Fruit fly (Drosophila melanogaster) Kc167 (cell line): ENCODE measurements around the gene sty.

Experiments
- Myc ChIP-seq: fragments of >200 bp; optimal IDR thresholded peaks from 2 replicates; lab custom pipeline; 2017; ENCODE audit warnings: missing external identifiers
- Sin3A ChIP-seq: fragments of >200 bp; optimal IDR thresholded peaks from 2 replicates; lab custom pipeline; 2018; ENCODE audit warnings: missing external identifiers
- h ChIP-seq: fragments of >200 bp; optimal IDR thresholded peaks from 3 replicates; lab custom pipeline; 2018; ENCODE audit warnings: missing external identifiers
- insv ChIP-seq: fragments of >200 bp; optimal IDR thresholded peaks from 3 replicates; lab custom pipeline; 2018; ENCODE audit warnings: missing external identifiers
- psq ChIP-seq: fragments of >200 bp; optimal IDR thresholded peaks from 2 replicates; lab custom pipeline; 2017; ENCODE audit warnings: missing external identifiers
- ttk ChIP-seq: sonication (Bioruptor generic); optimal IDR thresholded peaks from 2 replicates; lab custom pipeline; 2017; ENCODE audit warnings: missing external identifiers

The sty gene

dm6 chr3L:3419369-3420232 lies 5.1 kb downstream of the sty start:
- TF ChIP-seq Myc (lab: Kevin White, UChicago) (no peak), ttk (lab: Kevin White, UChicago) (no peak), psq (lab: Kevin White, UChicago) (no peak), Sin3A (lab: Kevin White, UChicago) (no peak), insv (lab: Kevin White, UChicago) (no peak), h (lab: Kevin White, UChicago) (no peak)

dm6 chr3L:3418207-3419086 lies 6.3 kb downstream of the sty start:
- TF ChIP-seq ttk (lab: Kevin White, UChicago), result no peak
- no peak for TF ChIP-seq Sin3A (lab: Kevin White, UChicago)
- TF ChIP-seq Myc (lab: Kevin White, UChicago), result no peak
- no peak for TF ChIP-seq insv (lab: Kevin White, UChicago)
- TF ChIP-seq psq (lab: Kevin White, UChicago), result no peak
- TF ChIP-seq h (lab: Kevin White, UChicago), result no peak

dm6 chr3L:3417759-3418158 lies 7.0 kb downstream of the sty start:
- TF ChIP-seq psq (lab: Kevin White, UChicago) (no peak), h (lab: Kevin White, UChicago) (no peak), insv (lab: Kevin White, UChicago) (no peak), ttk (lab: Kevin White, UChicago) (no peak), Sin3A (lab: Kevin White, UChicago) (no peak), Myc (lab: Kevin White, UChicago) (no peak)

- no peak for TF ChIP-seq ttk (lab: Kevin White, UChicago)
- no peak for TF ChIP-seq insv (lab: Kevin White, UChicago)
- no peak for TF ChIP-seq Sin3A (lab: Kevin White, UChicago)
- TF ChIP-seq psq (lab: Kevin White, UChicago), result no peak
- TF ChIP-seq Myc (lab: Kevin White, UChicago), result no peak
These were observed 7.6 kb downstream of the sty start for dm6 chr3L:3417120-3417519.

- no peak for TF ChIP-seq Myc (lab: Kevin White, UChicago)
- TF ChIP-seq psq (lab: Kevin White, UChicago), result no peak
- no peak for TF ChIP-seq ttk (lab: Kevin White, UChicago)
- no peak for TF ChIP-seq h (lab: Kevin White, UChicago)
- TF ChIP-seq Sin3A (lab: Kevin White, UChicago), result no peak
- TF ChIP-seq insv (lab: Kevin White, UChicago), result no peak
These were observed 9.0 kb downstream of the sty start for dm6 chr3L:3415633-3416198.

- TF ChIP-seq Myc (lab: Kevin White, UChicago) (no peak), Sin3A (lab: Kevin White, UChicago) (no peak), ttk (lab: Kevin White, UChicago) (no peak), insv (lab: Kevin White, UChicago) (no peak), h (lab: Kevin White, UChicago) (no peak)
These were observed 9.8 kb downstream of the sty start for dm6 chr3L:3414796-3415568.

- TF ChIP-seq h (lab: Kevin White, UChicago) (no peak), ttk (lab: Kevin White, UChicago) (no peak), psq (lab: Kevin White, UChicago) (no peak), Myc (lab: Kevin White, UChicago) (no peak), insv (lab: Kevin White, UChicago) (no peak), Sin3A (lab: Kevin White, UChicago) (no peak)
These were observed 13.0 kb downstream of the sty start for dm6 chr3L:3411699-3412098.

dm6 chr3L:3410978-3411629 lies 13.6 kb downstream of the sty start:
- TF ChIP-seq psq (lab: Kevin White, UChicago) (no peak), insv (lab: Kevin White, UChicago) (no peak), ttk (lab: Kevin White, UChicago) (no peak), Sin3A (lab: Kevin White, UChicago) (no peak), h (lab: Kevin White, UChicago) (no peak), Myc (lab: Kevin White, UChicago) (no peak)

- TF ChIP-seq ttk (lab: Kevin White, UChicago) (no peak), Sin3A (lab: Kevin White, UChicago) (no peak), insv (lab: Kevin White, UChicago) (no peak), Myc (lab: Kevin White, UChicago) (no peak), psq (lab: Kevin White, UChicago) (no peak)
These were observed 15.0 kb downstream of the sty start for dm6 chr3L:3409626-3410301.
